Worm (Caenorhabditis elegans): ENCODE data around the gene F32H5.3.

F32H5.3 gene

DNA sequence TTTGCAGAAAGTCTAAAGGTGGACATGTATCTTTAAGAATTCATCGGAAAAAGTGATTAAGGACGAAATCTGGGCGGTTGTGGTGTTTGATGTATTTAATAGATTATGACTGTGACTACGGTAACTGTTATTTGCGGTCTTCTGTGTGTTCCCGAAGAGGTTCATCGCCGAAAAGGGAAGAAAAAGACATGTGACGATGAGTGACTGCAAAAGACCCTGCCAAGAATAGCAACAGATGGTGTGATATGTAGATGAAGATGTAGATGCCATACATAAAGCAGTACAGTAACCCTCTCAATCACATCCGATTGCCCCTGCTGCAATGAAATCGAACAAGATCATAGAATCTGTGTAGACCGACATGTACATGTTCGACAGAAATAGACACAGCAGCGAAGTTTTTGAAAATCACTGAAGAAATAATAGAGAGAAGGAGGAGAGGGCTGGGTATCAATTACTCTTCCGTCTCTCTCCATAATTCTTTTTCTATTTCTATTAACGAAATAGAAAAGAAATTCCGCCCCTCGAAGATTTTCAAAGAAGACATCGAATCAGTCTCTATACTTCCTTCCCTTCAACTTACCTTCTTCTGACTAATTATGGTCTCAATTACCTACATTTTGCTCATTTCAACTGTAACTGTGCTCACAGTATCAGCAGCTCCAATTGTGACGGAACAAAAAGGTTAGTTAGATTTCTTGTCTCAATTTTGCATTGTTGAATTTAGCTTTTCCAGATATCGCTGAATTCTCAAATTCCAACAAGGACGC lies at the start of gene F32H5.3:
F32H5.3 (plus strand) TSS at position 513 of the 770 bp plus-strand sequence.
- TF ChIP-seq R02D3.7 (tag; optimal IDR thresholded peaks at IDR 0.05): no peak
- TF ChIP-seq ztf-11 (tag; optimal IDR thresholded peaks at IDR 0.05): no peak
- TF ChIP-seq snpc-4 (tag; optimal IDR thresholded peaks at IDR 0.05): no peak
- TF ChIP-seq sma-9 (GFP tag; optimal IDR thresholded peaks at IDR 0.05): peak; percentile 23
- no peak for TF ChIP-seq sma-9 (tag; optimal IDR thresholded peaks at IDR 0.05)
- no peak for TF ChIP-seq lin-39 (tag; optimal IDR thresholded peaks at IDR 0.05)
- peak in 1 of 2 experiments; percentile 47 for TF ChIP-seq lsy-2 (tag; optimal IDR thresholded peaks at IDR 0.05)
- no peak for TF ChIP-seq nhr-12 (tag; optimal IDR thresholded peaks at IDR 0.05)
- TF ChIP-seq crh-2 (tag; optimal IDR thresholded peaks at IDR 0.05): no peak
- peak; percentile 44 for TF ChIP-seq nhr-21 (tag; optimal IDR thresholded peaks at IDR 0.05)
- peak; percentile 30 for TF ChIP-seq ama-1 (optimal IDR thresholded peaks at IDR 0.05)
- peak; percentile 44 for TF ChIP-seq nhr-25 (tag; optimal IDR thresholded peaks at IDR 0.05)
- no peak for TF ChIP-seq zag-1 (tag; optimal IDR thresholded peaks at IDR 0.05)
- TF ChIP-seq sma-3 (GFP tag; optimal IDR thresholded peaks at IDR 0.05): peak; percentile 30
- peak; percentile 12 for TF ChIP-seq blmp-1 (tag; optimal IDR thresholded peaks at IDR 0.05; ENCODE audit: insufficient read depth)
- TF ChIP-seq aly-2 (tag; optimal IDR thresholded peaks at IDR 0.05): no peak
- no peak for TF ChIP-seq gmeb-1 (tag; optimal IDR thresholded peaks at IDR 0.05)
- TF ChIP-seq elt-1 (tag; optimal IDR thresholded peaks at IDR 0.05): no peak

ce11 chrV:13309806-13310205 lies 49.3 kb upstream of the F32H5.3 start:
- TF ChIP-seq nhr-21 (tag; optimal IDR thresholded peaks at IDR 0.05): no peak

ce11 chrV:13312210-13312676 lies 46.9 kb upstream of the F32H5.3 start, which contains the start of gene nasp-2:
Gene nasp-2 (minus strand): TSS chrV:13312260.
- TF ChIP-seq sem-4 (tag; optimal IDR thresholded peaks at IDR 0.05): no peak
- TF ChIP-seq gmeb-1 (tag; optimal IDR thresholded peaks at IDR 0.05): peak; percentile 57

DNA sequence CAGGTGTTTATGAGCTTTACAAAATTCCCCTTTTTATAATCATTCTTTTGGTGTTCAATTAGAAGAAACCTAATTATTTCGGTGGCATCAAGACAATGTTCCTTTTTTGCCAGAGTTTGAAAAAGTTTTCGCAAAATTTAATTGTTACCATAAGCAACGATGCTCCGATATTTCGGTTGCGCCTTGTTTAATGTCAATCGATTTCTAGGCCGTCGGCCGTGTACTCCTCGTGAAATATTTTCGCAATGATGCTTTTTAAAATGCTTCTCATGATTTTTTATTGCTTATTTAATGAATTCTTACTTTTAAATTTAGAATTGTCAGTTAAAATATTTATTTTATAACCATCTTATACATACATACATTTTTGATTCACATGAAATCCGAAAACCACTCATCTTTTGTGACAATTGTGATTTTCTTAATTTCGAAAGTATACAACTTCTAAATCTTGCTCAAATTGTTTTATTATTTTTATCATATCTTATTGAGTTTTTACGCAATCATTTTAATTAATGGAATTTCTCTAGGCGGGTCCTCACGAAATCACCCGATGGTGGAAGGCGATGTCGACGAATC lies 46.0 kb upstream of the F32H5.3 start, which contains the start of gene C50B6.3:
C50B6.3 (plus strand) TSS at position 529 of the 579 bp plus-strand sequence.
- TF ChIP-seq C34F6.9 (tag; optimal IDR thresholded peaks at IDR 0.05): peak; percentile 86
- no peak for TF ChIP-seq nhr-25 (tag; optimal IDR thresholded peaks at IDR 0.05)
- no peak for TF ChIP-seq nhr-23 (tag; optimal IDR thresholded peaks at IDR 0.05)
- peak; percentile 47 for TF ChIP-seq ztf-4 (tag; optimal IDR thresholded peaks at IDR 0.05)
- TF ChIP-seq gmeb-1 (tag; optimal IDR thresholded peaks at IDR 0.05): peak; percentile 85
- TF ChIP-seq nhr-12 (tag; optimal IDR thresholded peaks at IDR 0.05): no peak
- TF ChIP-seq sma-3 (GFP tag; optimal IDR thresholded peaks at IDR 0.05): peak; percentile 93
- peak; percentile 79 for TF ChIP-seq sem-4 (tag; optimal IDR thresholded peaks at IDR 0.05)
- TF ChIP-seq nhr-21 (tag; optimal IDR thresholded peaks at IDR 0.05): peak; percentile 58
- TF ChIP-seq R02D3.7 (tag; optimal IDR thresholded peaks at IDR 0.05): peak; percentile 14
- peak; percentile 55 for TF ChIP-seq lin-11 (tag; optimal IDR thresholded peaks at IDR 0.05)
- no peak for TF ChIP-seq skn-1 (tag; optimal IDR thresholded peaks at IDR 0.05)
- TF ChIP-seq lin-13 (GFP tag; optimal IDR thresholded peaks at IDR 0.05): peak; percentile 73
- TF ChIP-seq crh-2 (tag; optimal IDR thresholded peaks at IDR 0.05): peak; percentile 76
- TF ChIP-seq ztf-11 (tag; optimal IDR thresholded peaks at IDR 0.05): no peak
- TF ChIP-seq ceh-82 (tag; optimal IDR thresholded peaks at IDR 0.05): no peak
- TF ChIP-seq nhr-129 (tag; optimal IDR thresholded peaks at IDR 0.05): no peak
- peak; percentile 51 for TF ChIP-seq mab-5 (tag; optimal IDR thresholded peaks at IDR 0.05)
- TF ChIP-seq mbf-1 (tag; optimal IDR thresholded peaks at IDR 0.05): no peak
- TF ChIP-seq egl-27 (tag; optimal IDR thresholded peaks at IDR 0.05): peak; percentile 21
- no peak for TF ChIP-seq ZK546.5 (tag; optimal IDR thresholded peaks at IDR 0.05)
- TF ChIP-seq elt-3 (tag; optimal IDR thresholded peaks at IDR 0.05): no peak
- TF ChIP-seq mdl-1 (tag; optimal IDR thresholded peaks at IDR 0.05): no peak
- TF ChIP-seq aly-2 (tag; optimal IDR thresholded peaks at IDR 0.05): no peak
- no peak for TF ChIP-seq unc-62 (GFP tag; optimal IDR thresholded peaks at IDR 0.05)
- no peak for TF ChIP-seq zag-1 (tag; optimal IDR thresholded peaks at IDR 0.05)
- peak; percentile 80 for TF ChIP-seq F13H6.1 (tag; optimal IDR thresholded peaks at IDR 0.05)
- peak; percentile 53 for TF ChIP-seq fos-1 (tag; optimal IDR thresholded peaks at IDR 0.05)
- TF ChIP-seq ama-1 (optimal IDR thresholded peaks at IDR 0.05): no peak
- no peak for TF ChIP-seq nhr-6 (tag; optimal IDR thresholded peaks at IDR 0.05)
- TF ChIP-seq ceh-16 (tag; optimal IDR thresholded peaks at IDR 0.05): peak; percentile 65
- no peak for TF ChIP-seq peb-1 (tag; optimal IDR thresholded peaks at IDR 0.05)
- no peak for TF ChIP-seq nhr-77 (tag; optimal IDR thresholded peaks at IDR 0.05)
- peak; percentile 37 for TF ChIP-seq blmp-1 (tag; optimal IDR thresholded peaks at IDR 0.05; ENCODE audit: insufficient read depth)
- peak; percentile 77 for TF ChIP-seq snpc-4 (tag; optimal IDR thresholded peaks at IDR 0.05)
- no peak for TF ChIP-seq nhr-10 (tag; optimal IDR thresholded peaks at IDR 0.05)
- TF ChIP-seq Y55F3AM.14 (GFP tag; optimal IDR thresholded peaks at IDR 0.05): no peak
- peak; percentile 80 to 92 for TF ChIP-seq lsy-2 (tag; optimal IDR thresholded peaks at IDR 0.05)
- peak; percentile 97 for TF ChIP-seq sma-9 (GFP tag; optimal IDR thresholded peaks at IDR 0.05)
- TF ChIP-seq sma-9 (tag; optimal IDR thresholded peaks at IDR 0.05): no peak
